Worm (Caenorhabditis elegans): ENCODE measurements around the gene col-180.

DNA sequence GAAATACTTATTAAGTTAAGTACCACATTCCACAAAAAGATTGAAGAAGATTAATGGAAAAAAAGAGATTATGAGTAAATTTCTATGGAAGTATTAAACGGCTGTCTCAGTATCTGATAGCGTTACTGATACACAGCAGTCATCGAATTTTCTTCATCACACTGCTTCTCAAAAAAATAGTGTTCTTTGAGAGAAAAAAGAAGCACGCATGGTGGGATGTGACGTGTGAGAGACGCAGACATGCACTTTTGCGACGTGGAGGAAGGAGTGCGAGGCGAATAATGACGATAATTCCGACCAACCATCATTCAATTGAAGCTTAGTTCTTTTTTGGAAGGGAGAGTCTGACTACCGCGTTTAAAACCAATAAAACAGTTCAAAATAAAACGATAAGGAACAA lies 1.9 kb downstream of the col-180 start, which contains the start of gene C44C10.11:
- no peak for TF ChIP-seq nhr-12 (tag; optimal IDR thresholded peaks at IDR 0.05)
- TF ChIP-seq aly-2 (tag; optimal IDR thresholded peaks at IDR 0.05) = no peak
- TF ChIP-seq pqm-1 (tag; optimal IDR thresholded peaks at IDR 0.05) = no peak
- no peak for TF ChIP-seq F16B12.6 (tag; optimal IDR thresholded peaks at IDR 0.05)
- TF ChIP-seq unc-62 (GFP tag; optimal IDR thresholded peaks at IDR 0.05) = no peak
- TF ChIP-seq nhr-76 (tag; optimal IDR thresholded peaks at IDR 0.05) = no peak
- no peak for TF ChIP-seq tlp-1 (tag; optimal IDR thresholded peaks at IDR 0.05)
- no peak for TF ChIP-seq elt-2 (tag; optimal IDR thresholded peaks at IDR 0.05)
- TF ChIP-seq nhr-77 (tag; optimal IDR thresholded peaks at IDR 0.05) = no peak

Measured in whole organism, L1 larva.